Fruit fly (Drosophila melanogaster) whole organism, embryonic: ENCODE data around the gene CG7408.

Experiments
- ATbp ChIP-seq: fragments of 200-800 bp; sonication (Bioruptor generic); optimal IDR thresholded peaks from 2 replicates; lab custom pipeline; 2017; ENCODE audit warnings: missing biosample characterization, mild to moderate bottlenecking, missing genetic modification characterization, missing genetic modification reagents
- Awh ChIP-seq: fragments of 200-800 bp; sonication (Bioruptor generic); IDR thresholded peaks from 2 replicates; pipeline ENCODE4, ENCODE4 v1.3.6; 2022; ENCODE audit warnings: missing biosample characterization, missing genetic modification characterization
- BEAF-32 ChIP-seq: fragments of 200-800 bp; sonication (Bioruptor generic); optimal IDR thresholded peaks from 3 replicates; lab custom pipeline; 2017; ENCODE audit warnings: missing biosample characterization, missing genetic modification characterization, mild to moderate bottlenecking, moderate library complexity, missing genetic modification reagents
- CG11456 ChIP-seq: fragments of 200-800 bp; sonication (Bioruptor generic); IDR thresholded peaks from 3 replicates; pipeline ENCODE4 v1.3.6; 2022; ENCODE audit warnings: missing biosample characterization, missing genetic modification characterization
- CG12219 ChIP-seq: fragments of 200-800 bp; sonication (Bioruptor generic); optimal IDR thresholded peaks from 3 replicates; lab custom pipeline; 2018; ENCODE audit warnings: missing biosample characterization, mild to moderate bottlenecking, missing genetic modification characterization
- CG13775 ChIP-seq: fragments of 200-800 bp; sonication (Bioruptor generic); optimal IDR thresholded peaks from 3 replicates; lab custom pipeline; 2017; ENCODE audit warnings: missing biosample characterization, mild to moderate bottlenecking, missing genetic modification characterization
- CG17912 ChIP-seq: fragments of 200-800 bp; sonication (Bioruptor generic); optimal IDR thresholded peaks from 2 replicates; lab custom pipeline; 2018; ENCODE audit warnings: missing biosample characterization, mild to moderate bottlenecking, missing genetic modification characterization
- CG32532 ChIP-seq: fragments of 200-800 bp; sonication (Bioruptor generic); IDR thresholded peaks from 2 replicates; pipeline ENCODE4 v1.3.6; 2022; ENCODE audit warnings: missing biosample characterization, missing genetic modification characterization
- CG34422 ChIP-seq: fragments of 200-800 bp; sonication (Bioruptor generic); IDR thresholded peaks from 3 replicates; pipeline ENCODE4 v1.3.6; 2022; ENCODE audit warnings: missing biosample characterization, missing genetic modification characterization
- CG8089 ChIP-seq: fragments of 200-800 bp; sonication (Bioruptor generic); optimal IDR thresholded peaks from 3 replicates; lab custom pipeline; 2016; ENCODE audit warnings: missing biosample characterization, missing genetic modification characterization
- CG8290 ChIP-seq, 3 experiments: fragments of 200-800 bp; sonication (Bioruptor generic); optimal IDR thresholded peaks; 2 replicates each; lab custom pipeline; 2016 to 2019; ENCODE audit warnings: missing biosample characterization in 3 of 3, missing genetic modification characterization in 3 of 3, mild to moderate bottlenecking in 2 of 3, moderate library complexity in 1 of 3
- CG8359 ChIP-seq: fragments of 200-800 bp; sonication (Bioruptor generic); optimal IDR thresholded peaks from 2 replicates; lab custom pipeline; 2017; ENCODE audit warnings: missing biosample characterization, mild to moderate bottlenecking, missing genetic modification characterization, borderline replicate concordance
- CG8924 ChIP-seq: fragments of 200-800 bp; optimal IDR thresholded peaks from 3 replicates; lab custom pipeline; 2019; ENCODE audit warnings: missing biosample characterization, mild to moderate bottlenecking, missing genetic modification characterization, moderate library complexity
- CG9437 ChIP-seq: fragments of 200-800 bp; sonication (Bioruptor generic); optimal IDR thresholded peaks from 2 replicates; lab custom pipeline; 2018; ENCODE audit warnings: missing biosample characterization, mild to moderate bottlenecking, missing genetic modification characterization
- Chrac-16 ChIP-seq: fragments of 200-800 bp; sonication (Bioruptor generic); optimal IDR thresholded peaks from 3 replicates; lab custom pipeline; 2016; ENCODE audit warnings: missing biosample characterization, missing genetic modification characterization
- Ets97D ChIP-seq: fragments of 200-800 bp; sonication (Bioruptor generic); optimal IDR thresholded peaks from 3 replicates; lab custom pipeline; 2016; ENCODE audit warnings: missing biosample characterization, missing genetic modification characterization
- Fer1 ChIP-seq: fragments of 200-800 bp; sonication (Bioruptor generic); optimal IDR thresholded peaks from 2 replicates; lab custom pipeline; 2017; ENCODE audit warnings: missing biosample characterization, mild to moderate bottlenecking, missing genetic modification characterization
- Hmr ChIP-seq: fragments of 200-800 bp; sonication (Bioruptor generic); optimal IDR thresholded peaks from 3 replicates; lab custom pipeline; 2017; ENCODE audit warnings: mild to moderate bottlenecking, missing biosample characterization, missing genetic modification reagents, missing genetic modification characterization
- Jarid2 ChIP-seq: fragments of 200-800 bp; sonication (Bioruptor generic); optimal IDR thresholded peaks from 3 replicates; lab custom pipeline; 2017; ENCODE audit warnings: mild to moderate bottlenecking, missing biosample characterization, missing genetic modification reagents, missing genetic modification characterization
- Meics ChIP-seq: fragments of 200-800 bp; sonication (Bioruptor generic); optimal IDR thresholded peaks from 2 replicates; lab custom pipeline; 2017; ENCODE audit warnings: missing biosample characterization, mild to moderate bottlenecking, missing genetic modification characterization
- Neu2 ChIP-seq: fragments of 200-800 bp; sonication (Bioruptor generic); optimal IDR thresholded peaks from 3 replicates; lab custom pipeline; 2016; ENCODE audit warnings: missing biosample characterization, missing genetic modification characterization, borderline replicate concordance
- NfI ChIP-seq: fragments of 200-800 bp; sonication (Bioruptor generic); optimal IDR thresholded peaks from 3 replicates; lab custom pipeline; 2018; ENCODE audit warnings: missing biosample characterization, mild to moderate bottlenecking, missing genetic modification characterization, moderate library complexity
- Poxn ChIP-seq: fragments of 200-800 bp; sonication (Bioruptor generic); IDR thresholded peaks from 2 replicates; pipeline ENCODE4 v1.3.6; 2022; ENCODE audit warnings: missing biosample characterization, missing genetic modification characterization
- Rx ChIP-seq: fragments of 200-800 bp; sonication (Bioruptor generic); IDR thresholded peaks from 2 replicates; pipeline ENCODE4 v1.3.6; 2022; ENCODE audit warnings: missing biosample characterization, missing genetic modification characterization
- Sry-δ ChIP-seq: fragments of 200-800 bp; sonication (Bioruptor generic); optimal IDR thresholded peaks from 2 replicates; lab custom pipeline; 2016; ENCODE audit warnings: missing biosample characterization, missing genetic modification characterization
- Tbp ChIP-seq: fragments of >200 bp; optimal IDR thresholded peaks from 2 replicates; lab custom pipeline; 2018; ENCODE audit warnings: missing biosample characterization, missing genetic modification characterization
- YL-1 ChIP-seq: fragments of 200-800 bp; sonication (Bioruptor generic); optimal IDR thresholded peaks from 3 replicates; lab custom pipeline; 2017; ENCODE audit warnings: missing biosample characterization, mild to moderate bottlenecking, missing genetic modification characterization
- abd-A ChIP-seq: fragments of 200-800 bp; sonication (Bioruptor generic); optimal IDR thresholded peaks from 3 replicates; lab custom pipeline; 2019; ENCODE audit warnings: missing biosample characterization, mild to moderate bottlenecking, missing genetic modification characterization, moderate library complexity
- cad ChIP-seq: fragments of >200 bp; optimal IDR thresholded peaks from 2 replicates; lab custom pipeline; 2017; ENCODE audit warnings: missing biosample characterization, missing genetic modification characterization
- caup ChIP-seq: fragments of 200-800 bp; sonication (Bioruptor generic); optimal IDR thresholded peaks from 3 replicates; lab custom pipeline; 2017; ENCODE audit warnings: missing biosample characterization, mild to moderate bottlenecking, missing genetic modification characterization, moderate library complexity; ENCODE audit not compliant: severe bottlenecking
- corto ChIP-seq: fragments of 200-800 bp; sonication (Bioruptor generic); optimal IDR thresholded peaks from 2 replicates; lab custom pipeline; 2016; ENCODE audit warnings: missing biosample characterization, mild to moderate bottlenecking, missing genetic modification characterization, moderate library complexity
- da ChIP-seq: fragments of 200-800 bp; sonication (Bioruptor generic); optimal IDR thresholded peaks from 2 replicates; lab custom pipeline; 2016; ENCODE audit warnings: missing biosample characterization, missing genetic modification characterization
- disco-r ChIP-seq: fragments of 200-800 bp; sonication (Bioruptor generic); optimal IDR thresholded peaks from 2 replicates; lab custom pipeline; 2016; ENCODE audit warnings: missing biosample characterization, missing genetic modification characterization
- exex ChIP-seq: fragments of 200-800 bp; sonication (Bioruptor generic); optimal IDR thresholded peaks from 4 replicates; lab custom pipeline; 2018; ENCODE audit warnings: missing biosample characterization, mild to moderate bottlenecking, missing genetic modification characterization, moderate library complexity
- h ChIP-seq: fragments of >200 bp; optimal IDR thresholded peaks from 2 replicates; lab custom pipeline; 2017
- hbn ChIP-seq: fragments of 200-800 bp; sonication (Bioruptor generic); IDR thresholded peaks from 2 replicates; pipeline ENCODE4 v1.3.6; 2022; ENCODE audit warnings: missing biosample characterization, missing genetic modification characterization; ENCODE audit not compliant: partially characterized antibody
- ind ChIP-seq: fragments of 200-800 bp; sonication (Bioruptor generic); optimal IDR thresholded peaks from 3 replicates; lab custom pipeline; 2016; ENCODE audit warnings: missing biosample characterization, missing genetic modification characterization
- kni ChIP-seq: fragments of 200-800 bp; sonication (Bioruptor generic); optimal IDR thresholded peaks from 3 replicates; lab custom pipeline; 2017; ENCODE audit warnings: mild to moderate bottlenecking, missing biosample characterization, missing genetic modification reagents, missing genetic modification characterization
- knrl ChIP-seq: fragments of 200-800 bp; sonication (Bioruptor generic); IDR thresholded peaks from 3 replicates; pipeline ENCODE4 v1.3.6; 2022; ENCODE audit warnings: missing biosample characterization, missing genetic modification characterization; ENCODE audit not compliant: partially characterized antibody
- lilli ChIP-seq: fragments of 200-800 bp; sonication (Bioruptor generic); optimal IDR thresholded peaks from 3 replicates; lab custom pipeline; 2016; ENCODE audit warnings: missing biosample characterization, missing genetic modification characterization
- luna ChIP-seq: fragments of 200-800 bp; sonication (Bioruptor generic); optimal IDR thresholded peaks from 2 replicates; lab custom pipeline; 2016; ENCODE audit warnings: missing biosample characterization, missing genetic modification characterization
- maf-S ChIP-seq: fragments of 200-800 bp; sonication (Bioruptor generic); optimal IDR thresholded peaks from 2 replicates; lab custom pipeline; 2016; ENCODE audit warnings: missing biosample characterization, missing genetic modification characterization
- pzg ChIP-seq: fragments of 200-800 bp; sonication (Bioruptor generic); optimal IDR thresholded peaks from 3 replicates; lab custom pipeline; 2018; ENCODE audit warnings: missing biosample characterization, mild to moderate bottlenecking, missing genetic modification characterization, moderate library complexity
- rib ChIP-seq: fragments of 200-800 bp; sonication (Bioruptor generic); IDR thresholded peaks from 2 replicates; pipeline ENCODE4 v1.3.6; 2022; ENCODE audit warnings: missing biosample characterization, missing genetic modification characterization
- schlank ChIP-seq: fragments of 200-800 bp; sonication (Bioruptor generic); optimal IDR thresholded peaks from 2 replicates; lab custom pipeline; 2018; ENCODE audit warnings: missing biosample characterization, mild to moderate bottlenecking, missing genetic modification characterization
- sr ChIP-seq: fragments of 200-800 bp; sonication (Bioruptor generic); IDR thresholded peaks from 3 replicates; pipeline ENCODE4 v1.3.6; 2022; ENCODE audit warnings: missing biosample characterization, missing genetic modification characterization
- tna ChIP-seq: fragments of 200-800 bp; sonication (Bioruptor generic); IDR thresholded peaks from 2 replicates; pipeline ENCODE4 v1.3.6; 2022; ENCODE audit warnings: missing biosample characterization, missing genetic modification characterization; ENCODE audit not compliant: partially characterized antibody
- vnd ChIP-seq: fragments of 200-800 bp; sonication (Bioruptor generic); IDR thresholded peaks from 3 replicates; pipeline ENCODE4 v1.3.6; 2022; ENCODE audit warnings: missing biosample characterization, missing genetic modification characterization; ENCODE audit not compliant: partially characterized antibody
- zf30C ChIP-seq: fragments of 200-800 bp; sonication (Bioruptor generic); optimal IDR thresholded peaks from 3 replicates; lab custom pipeline; 2018; ENCODE audit warnings: missing biosample characterization, mild to moderate bottlenecking, missing genetic modification characterization

Gene CG7408

DNA sequence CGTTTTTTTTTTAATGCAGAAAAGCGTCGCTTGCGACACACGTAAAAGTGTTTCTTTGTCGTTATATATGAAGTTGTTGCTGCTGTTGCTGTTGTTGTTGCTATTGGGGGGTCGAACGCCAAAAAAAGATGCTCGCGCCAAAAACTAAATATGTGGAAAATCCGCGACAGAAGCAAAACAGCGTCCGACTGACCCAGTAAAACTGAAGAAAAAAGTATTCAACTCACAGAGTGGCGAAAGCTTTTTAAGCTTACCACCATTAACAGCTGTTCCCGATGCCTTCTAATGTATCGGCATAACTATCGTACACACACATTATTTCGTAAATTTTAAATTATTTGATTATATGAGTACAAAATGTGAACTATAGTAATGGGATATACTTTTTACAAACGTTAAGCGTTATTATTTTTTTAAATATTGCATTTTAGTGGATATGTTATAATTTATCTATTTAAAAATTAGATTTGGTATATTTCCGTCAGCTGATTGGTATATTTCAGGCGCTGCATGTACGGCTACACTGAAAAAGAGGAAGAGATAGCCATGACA, 28.8 kb downstream of the CG7408 start, which contains the start of the genes Prestin and Wdr92 (continued):
- TF ChIP-seq Sry-δ (peak; percentile 51), CG9437 (no peak), tna (peak; percentile 67), CG12219 (GFP tag; lab: Kevin White, UChicago) (no peak), YL-1 (GFP tag; lab: Kevin White, UChicago) (peak; percentile 55), ATbp (GFP tag; lab: Kevin White, UChicago) (no peak), maf-S (no peak), CG17912 (GFP tag; lab: Kevin White, UChicago) (no peak), disco-r (GFP tag; lab: Kevin White, UChicago) (no peak), CG8359 (GFP tag; lab: Kevin White, UChicago) (no peak), Meics (GFP tag; lab: Kevin White, UChicago) (peak; percentile 37), BEAF-32 (GFP tag; lab: Kevin White, UChicago) (peak; percentile 90), cad (no peak), Neu2 (GFP tag; lab: Kevin White, UChicago) (no peak), CG32532 (GFP tag; lab: Robert Waterston, UW) (no peak; the same call in 1 of the 2 replicates), Hmr (peak; percentile 56), CG34422 (GFP tag; lab: Robert Waterston, UW) (peak; percentile 55; the same call in 1 of the 3 replicates), schlank (no peak), Rx (GFP tag; lab: Robert Waterston, UW) (no peak), knrl (GFP tag; lab: Robert Waterston, UW) (peak; percentile 87), Tbp (GFP tag; lab: Kevin White, UChicago) (no peak), CG8089 (GFP tag; lab: Kevin White, UChicago) (no peak), vnd (GFP tag; lab: Robert Waterston, UW) (peak; percentile 75), da (no peak), CG13775 (peak; percentile 4), h (no peak), hbn (GFP tag; lab: Robert Waterston, UW) (peak; percentile 92), CG8924 (tag; lab: Kevin White, UChicago) (no peak), Jarid2 (GFP tag; lab: Kevin White, UChicago) (peak; percentile 97), Poxn (GFP tag; lab: Robert Waterston, UW) (no peak), CG11456 (GFP tag; lab: Robert Waterston, UW) (peak; percentile 69; the same call in 1 of the 3 replicates), caup (GFP tag; lab: Kevin White, UChicago) (peak; percentile 67), sr (GFP tag; lab: Robert Waterston, UW) (peak; percentile 3; the same call in 1 of the 3 replicates), rib (GFP tag; lab: Robert Waterston, UW) (0 out of 2 replicates have a peak, but pooled peaks have one; percentile 18), lilli (GFP tag; lab: Kevin White, UChicago) (peak; percentile 10), Ets97D (GFP tag; lab: Kevin White, UChicago) (no peak), kni (GFP tag; lab: Kevin White, UChicago) (no peak), NfI (peak; percentile 1), Fer1 (GFP tag; lab: Kevin White, UChicago) (peak; percentile 72), exex (tag; lab: Kevin White, UChicago) (peak; percentile 10), corto (peak; percentile 21), Awh (GFP tag; lab: Robert Waterston, UW) (peak; percentile 54; the same call in 1 of the 2 replicates), abd-A (peak; percentile 55), pzg (GFP tag; lab: Kevin White, UChicago) (peak; percentile 75), zf30C (GFP tag; lab: Kevin White, UChicago) (no peak), CG8290 (GFP tag; optimal IDR thresholded peaks at IDR 0.05; lab: Kevin White, UChicago) (peak; percentile 56), CG8290 (tag; optimal IDR thresholded peaks at IDR 0.05; lab: Kevin White, UChicago) (peak; percentile 51 to 62), ind (no peak), luna (GFP tag; lab: Kevin White, UChicago) (no peak), Chrac-16 (no peak)
